Worm (Caenorhabditis elegans) whole organism, L2 larva: Measurements from ENCODE around the gene urb-1.

Source experiments
- aly-2 ChIP-seq: fragments of 150-350 bp; optimal IDR thresholded peaks from 2 replicates; lab custom pipeline; 2014; ENCODE audit warnings: missing biosample characterization, missing genetic modification characterization
- blmp-1 ChIP-seq: sonication (generic microtip); optimal IDR thresholded peaks from 2 replicates; lab custom pipeline; 2017; ENCODE audit warnings: missing genetic modification characterization, mild to moderate bottlenecking, missing compliant biosample characterization, antibody characterized with exemption, moderate library complexity; ENCODE audit not compliant: insufficient read depth
- lin-11 ChIP-seq: fragments of 150-350 bp; sonication (generic microtip); optimal IDR thresholded peaks from 2 replicates; lab custom pipeline; 2014; ENCODE audit warnings: missing biosample characterization, missing genetic modification characterization, inconsistent platforms, mixed read lengths
- nhr-237 ChIP-seq: fragments of 150-350 bp; optimal IDR thresholded peaks from 2 replicates; lab custom pipeline; 2014; ENCODE audit warnings: missing biosample characterization, missing genetic modification characterization
- skn-1 ChIP-seq: sonication (generic microtip); optimal IDR thresholded peaks from 2 replicates; lab custom pipeline; 2017; ENCODE audit warnings: missing biosample characterization, missing genetic modification characterization
- sma-9 ChIP-seq, 2 experiments: fragments of 150-350 bp in 1 of 2; sonication (generic microtip) in 1 of 2; optimal IDR thresholded peaks; 2 replicates each; lab custom pipeline; 2014 to 2016; ENCODE audit warnings: missing genetic modification characterization in 2 of 2, mild to moderate bottlenecking in 1 of 2, missing biosample characterization in 1 of 2, missing compliant biosample characterization in 1 of 2, missing genetic modification reagents in 1 of 2, moderate library complexity in 1 of 2
- ztf-11 ChIP-seq: sonication (generic microtip); optimal IDR thresholded peaks from 2 replicates; lab custom pipeline; 2017; ENCODE audit warnings: missing biosample characterization, missing genetic modification characterization

DNA sequence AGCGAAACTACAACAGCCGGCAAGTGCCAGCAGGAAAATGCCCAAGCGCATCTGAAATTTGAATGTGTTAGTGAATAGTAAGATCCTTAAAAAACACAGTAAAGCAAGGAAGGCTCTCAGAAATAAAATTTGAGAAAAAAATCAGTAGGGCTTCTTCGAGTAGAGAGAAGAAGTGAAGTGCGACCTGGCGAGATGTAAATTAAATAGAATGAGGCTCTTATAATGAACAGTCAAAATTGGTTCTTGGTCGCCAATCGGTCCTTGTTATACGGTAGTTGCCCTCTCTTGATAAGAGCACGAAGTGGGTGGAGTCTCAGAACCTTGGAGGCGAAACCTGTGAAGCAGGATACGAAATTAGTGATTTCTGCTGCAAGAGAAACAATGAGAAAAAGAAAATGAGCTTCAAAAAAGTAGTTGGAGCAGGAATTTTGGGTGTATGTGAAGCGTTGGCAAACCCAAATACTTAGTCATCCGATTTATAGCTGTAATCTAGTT lies 15.2 kb downstream of the urb-1 start, which contains the start of gene bcf-1:
- TF ChIP-seq lin-11 (tag; lab: Kevin White, UChicago) = no peak
- TF ChIP-seq nhr-237 = no peak
- TF ChIP-seq skn-1 (tag; lab: Kevin White, UChicago) = no peak
- TF ChIP-seq aly-2 (tag; lab: Kevin White, UChicago) = no peak
- no peak for TF ChIP-seq blmp-1 (tag; lab: Kevin White, UChicago)
- TF ChIP-seq ztf-11 (tag; lab: Kevin White, UChicago) = no peak
- TF ChIP-seq sma-9 (GFP tag; optimal IDR thresholded peaks at IDR 0.05; lab: Kevin White, UChicago) = no peak
- no peak for TF ChIP-seq sma-9 (tag; optimal IDR thresholded peaks at IDR 0.05; lab: Kevin White, UChicago)
